Fruit fly (Drosophila melanogaster): ENCODE results near the gene Rpp14a.

Rpp14a gene

DNA sequence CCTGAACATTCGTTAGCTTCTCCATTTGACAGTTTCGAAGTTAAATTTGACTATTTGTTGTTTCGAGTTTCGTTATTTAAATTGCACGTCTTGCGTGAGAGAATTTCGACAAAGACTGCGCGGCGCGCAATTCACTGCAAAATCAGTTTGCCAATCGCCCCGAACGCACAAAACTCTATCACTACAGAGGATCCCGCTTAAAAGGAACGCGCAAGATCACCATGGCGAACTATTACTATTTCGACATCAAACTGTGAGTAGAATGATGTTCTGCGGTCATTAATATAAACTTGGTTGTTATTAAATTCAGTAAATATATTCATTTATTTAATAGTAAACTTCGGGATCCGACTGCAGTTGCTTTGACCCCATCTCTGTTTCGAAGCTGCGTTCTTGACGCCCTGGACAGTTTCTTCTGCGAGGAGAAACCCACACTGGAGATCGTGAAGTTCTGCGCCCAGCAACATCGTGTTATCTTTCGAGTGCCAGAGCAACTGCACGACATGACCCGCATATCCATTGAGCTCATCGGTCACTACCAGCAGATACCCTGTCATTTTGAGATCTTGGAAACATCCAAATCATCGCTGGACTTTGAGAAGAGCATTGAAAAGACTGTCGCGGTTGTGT is 629 bp upstream of the Rpp14a start, which contains the start of the genes Rpp14b and spn-A:
Rpp14b (plus strand) TSS at position 43 of the 630 bp plus-strand sequence.
spn-A (minus strand) TSS at position 123 of the 630 bp plus-strand sequence.
- TF ChIP-seq CG15710 (tag; optimal IDR thresholded peaks at IDR 0.05) (peak; percentile 43), CG13204 (GFP tag; optimal IDR thresholded peaks at IDR 0.05) (no peak), Ets98B (GFP tag; IDR thresholded peaks at IDR 0.05) (peak; percentile 39; the same call in 1 of the 2 replicates), CG8301 (tag; optimal IDR thresholded peaks at IDR 0.05) (no peak), CG12605 (GFP tag; IDR thresholded peaks at IDR 0.05) (no peak), Snoo (tag; optimal IDR thresholded peaks at IDR 0.05) (peak; percentile 15), CG10348 (GFP tag; IDR thresholded peaks at IDR 0.05) (no peak), Pif1A (GFP tag; optimal IDR thresholded peaks at IDR 0.05) (no peak), D1 (tag; optimal IDR thresholded peaks at IDR 0.05) (no peak), fd96Ca (GFP tag; IDR thresholded peaks at IDR 0.05) (peak; percentile 46; the same call in 1 of the 3 replicates), CG17806 (tag; optimal IDR thresholded peaks at IDR 0.05) (peak; percentile 21)

DNA sequence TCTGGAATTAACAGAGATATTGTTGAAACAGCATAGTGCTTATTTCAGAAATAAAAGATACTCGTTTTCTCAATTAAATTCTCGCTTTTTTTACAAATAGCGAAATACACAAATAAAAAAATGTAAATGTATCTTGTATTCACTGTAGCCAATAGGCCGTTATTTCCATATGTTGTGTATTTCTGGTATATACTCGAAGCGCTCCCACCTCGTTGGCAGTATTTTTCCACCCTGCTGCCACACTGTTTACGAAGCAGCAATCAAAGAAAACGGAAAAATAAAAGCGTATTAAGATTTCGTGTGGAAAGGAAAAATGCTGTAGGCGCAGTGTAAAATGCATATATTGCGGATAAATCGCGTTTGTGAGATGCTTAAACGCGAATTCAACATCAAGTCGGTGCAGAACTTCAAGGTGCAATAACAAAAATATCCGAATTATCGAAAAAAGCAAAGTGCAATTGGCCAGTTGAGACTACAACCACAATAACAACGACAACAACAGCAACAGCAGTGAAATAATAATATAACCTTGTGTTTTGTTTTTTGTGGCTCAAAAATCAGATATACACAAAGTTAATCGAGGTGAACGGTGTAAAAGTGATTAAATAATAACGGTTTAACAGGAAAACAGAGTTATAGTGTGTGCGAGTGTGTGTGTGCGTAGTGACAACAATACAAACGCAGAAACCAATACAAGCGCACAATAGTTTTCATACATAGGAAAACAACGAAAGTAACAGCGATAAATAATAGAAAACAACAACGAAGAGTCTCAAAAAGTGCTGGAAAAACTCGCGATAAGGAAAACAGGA is 1.6 kb downstream of the Rpp14a start, which contains the start of gene sima:
sima (plus strand) TSS at position 255 of the 812 bp plus-strand sequence.
- no peak for TF ChIP-seq fd96Ca (GFP tag; IDR thresholded peaks at IDR 0.05)
- no peak for TF ChIP-seq CG9948 (tag; optimal IDR thresholded peaks at IDR 0.05)
- TF ChIP-seq Pif1B (GFP tag; optimal IDR thresholded peaks at IDR 0.05), result no peak
- TF ChIP-seq CG13204 (GFP tag; optimal IDR thresholded peaks at IDR 0.05), result no peak
- no peak for TF ChIP-seq CG12605 (GFP tag; IDR thresholded peaks at IDR 0.05)
- peak; percentile 19 for TF ChIP-seq Snoo (tag; optimal IDR thresholded peaks at IDR 0.05)
- no peak for TF ChIP-seq EcR (GFP tag; optimal IDR thresholded peaks at IDR 0.05)
- TF ChIP-seq CG34367 (tag; optimal IDR thresholded peaks at IDR 0.05), result peak; percentile 8
- no peak for TF ChIP-seq CG8301 (tag; optimal IDR thresholded peaks at IDR 0.05)
- TF ChIP-seq Ets98B (GFP tag; IDR thresholded peaks at IDR 0.05), result peak; percentile 64
- no peak for TF ChIP-seq CG10348 (GFP tag; IDR thresholded peaks at IDR 0.05)
- no peak for TF ChIP-seq D1 (tag; optimal IDR thresholded peaks at IDR 0.05)
- TF ChIP-seq Pif1A (GFP tag; optimal IDR thresholded peaks at IDR 0.05), result peak; percentile 31
- TF ChIP-seq CG17806 (tag; optimal IDR thresholded peaks at IDR 0.05), result peak; percentile 21
- TF ChIP-seq CG4496 (GFP tag; IDR thresholded peaks at IDR 0.05), result 0 out of 3 replicates have a peak, but pooled peaks have one; percentile 8
- TF ChIP-seq rn (GFP tag; IDR thresholded peaks at IDR 0.05), result no peak
- no peak for TF ChIP-seq gl (tag; optimal IDR thresholded peaks at IDR 0.05)
- no peak for TF ChIP-seq CG15710 (tag; optimal IDR thresholded peaks at IDR 0.05)
- no peak for TF ChIP-seq CG14655 (GFP tag; optimal IDR thresholded peaks at IDR 0.05)
- TF ChIP-seq CG8159 (tag; optimal IDR thresholded peaks at IDR 0.05), result peak; percentile 23
- TF ChIP-seq CG32121 (GFP tag; IDR thresholded peaks at IDR 0.05), result no peak

DNA sequence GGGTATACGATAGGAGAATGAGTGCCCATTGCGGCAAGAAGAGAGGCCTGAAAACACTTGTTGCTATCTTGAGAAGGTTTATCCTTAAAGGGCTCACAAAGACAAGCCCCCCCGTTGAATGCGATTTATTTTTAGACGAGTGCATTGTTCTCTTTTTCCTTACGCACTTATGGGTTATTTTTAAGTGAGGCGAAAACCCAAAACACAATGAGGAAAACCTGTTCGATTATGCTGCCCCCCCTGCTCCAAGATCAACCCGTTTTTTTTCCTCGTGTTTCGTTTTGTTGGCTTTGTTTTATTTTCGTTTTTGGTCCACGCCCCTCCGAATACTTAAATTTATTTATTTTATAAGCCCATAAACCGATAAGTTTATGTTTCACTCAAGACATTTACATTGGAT is 3.3 kb downstream of the Rpp14a start:
- TF ChIP-seq CG8159 (tag; optimal IDR thresholded peaks at IDR 0.05), result peak; percentile 31
- TF ChIP-seq CG4496 (GFP tag; IDR thresholded peaks at IDR 0.05), result no peak
- no peak for TF ChIP-seq Snoo (tag; optimal IDR thresholded peaks at IDR 0.05)
- no peak for TF ChIP-seq CG34367 (tag; optimal IDR thresholded peaks at IDR 0.05)
- TF ChIP-seq CG14655 (GFP tag; optimal IDR thresholded peaks at IDR 0.05), result no peak
- TF ChIP-seq EcR (GFP tag; optimal IDR thresholded peaks at IDR 0.05), result peak; percentile 85
- no peak for TF ChIP-seq CG13204 (GFP tag; optimal IDR thresholded peaks at IDR 0.05)

DNA sequence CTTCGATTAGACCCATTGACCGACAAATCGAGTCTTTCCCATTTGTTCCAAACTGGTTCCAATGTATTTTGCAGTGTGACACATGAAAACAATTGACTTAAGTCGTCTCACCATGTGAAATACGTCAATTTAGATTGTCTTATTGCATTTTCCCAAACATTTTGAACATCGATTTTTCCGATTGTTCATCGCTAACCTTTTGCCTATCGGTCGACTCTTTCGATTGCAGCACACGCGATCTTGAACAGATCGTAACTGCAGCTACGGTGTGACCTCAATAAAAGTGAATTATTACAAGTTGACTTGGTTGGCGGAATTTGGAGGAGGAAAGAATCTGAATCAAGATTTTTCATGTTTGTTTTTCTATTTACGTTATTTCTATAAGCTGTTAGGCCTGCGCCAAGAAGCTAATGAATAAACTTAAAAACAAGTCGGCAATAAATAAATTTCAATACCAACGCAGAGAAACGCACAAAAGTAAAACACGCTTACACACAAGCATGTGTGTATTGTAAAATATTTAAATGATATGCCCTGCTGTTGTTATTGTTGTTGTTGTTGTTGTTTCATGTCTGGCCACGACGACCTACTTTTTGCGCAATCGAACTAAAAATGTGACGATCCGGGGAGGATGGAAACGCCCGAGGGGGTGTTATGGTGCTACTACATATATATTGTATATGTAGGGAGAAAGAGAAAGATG is 3.9 kb downstream of the Rpp14a start:
- no peak for TF ChIP-seq CG14655 (GFP tag; optimal IDR thresholded peaks at IDR 0.05)
- TF ChIP-seq D1 (tag; optimal IDR thresholded peaks at IDR 0.05), result no peak
- no peak for TF ChIP-seq CG13204 (GFP tag; optimal IDR thresholded peaks at IDR 0.05)
- TF ChIP-seq CG15710 (tag; optimal IDR thresholded peaks at IDR 0.05), result no peak
- no peak for TF ChIP-seq CG9948 (tag; optimal IDR thresholded peaks at IDR 0.05)
- no peak for TF ChIP-seq CG8159 (tag; optimal IDR thresholded peaks at IDR 0.05)
- TF ChIP-seq CG4496 (GFP tag; IDR thresholded peaks at IDR 0.05), result no peak; the same call in 2 of the 3 replicates
- TF ChIP-seq Ets98B (GFP tag; IDR thresholded peaks at IDR 0.05), result no peak
- TF ChIP-seq CG12605 (GFP tag; IDR thresholded peaks at IDR 0.05), result no peak
- no peak for TF ChIP-seq CG34367 (tag; optimal IDR thresholded peaks at IDR 0.05)
- TF ChIP-seq Snoo (tag; optimal IDR thresholded peaks at IDR 0.05), result no peak
- no peak for TF ChIP-seq CG17806 (tag; optimal IDR thresholded peaks at IDR 0.05)
- no peak for TF ChIP-seq rn (GFP tag; IDR thresholded peaks at IDR 0.05)
- no peak for TF ChIP-seq CG8301 (tag; optimal IDR thresholded peaks at IDR 0.05)
- no peak for TF ChIP-seq fd96Ca (GFP tag; IDR thresholded peaks at IDR 0.05)
- TF ChIP-seq Pif1B (GFP tag; optimal IDR thresholded peaks at IDR 0.05), result no peak
- TF ChIP-seq CG32121 (GFP tag; IDR thresholded peaks at IDR 0.05), result no peak
- TF ChIP-seq CG10348 (GFP tag; IDR thresholded peaks at IDR 0.05), result no peak

DNA sequence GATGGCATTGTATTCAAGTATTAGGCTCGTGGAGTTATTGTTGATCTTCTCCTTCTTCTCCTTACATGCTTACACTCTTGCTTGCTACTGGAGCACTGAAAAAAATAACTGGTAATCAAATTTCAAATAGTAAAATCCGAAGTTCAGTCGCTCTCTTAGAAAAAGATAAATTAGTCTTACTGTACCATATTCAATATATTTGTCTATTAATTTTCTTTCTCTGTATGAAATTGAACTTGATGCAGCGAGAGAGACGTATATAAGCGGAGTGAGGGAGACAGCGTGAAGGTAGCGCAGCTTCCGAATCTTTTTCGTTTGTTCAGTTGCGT is 4.5 kb downstream of the Rpp14a start:
- TF ChIP-seq CG4496 (GFP tag; IDR thresholded peaks at IDR 0.05), result peak; percentile 96
- TF ChIP-seq fd96Ca (GFP tag; IDR thresholded peaks at IDR 0.05), result peak; percentile 92
- TF ChIP-seq CG8301 (tag; optimal IDR thresholded peaks at IDR 0.05), result peak; percentile 87
- peak; percentile 94 for TF ChIP-seq CG32121 (GFP tag; IDR thresholded peaks at IDR 0.05)
- TF ChIP-seq D1 (tag; optimal IDR thresholded peaks at IDR 0.05), result peak; percentile 83
- TF ChIP-seq CG8159 (tag; optimal IDR thresholded peaks at IDR 0.05), result peak; percentile 94
- TF ChIP-seq CG13204 (GFP tag; optimal IDR thresholded peaks at IDR 0.05), result peak; percentile 67
- peak; percentile 95 for TF ChIP-seq Snoo (tag; optimal IDR thresholded peaks at IDR 0.05)
- TF ChIP-seq Pif1B (GFP tag; optimal IDR thresholded peaks at IDR 0.05), result peak; percentile 96
- TF ChIP-seq Pif1A (GFP tag; optimal IDR thresholded peaks at IDR 0.05), result peak; percentile 95
- peak; percentile 41 for TF ChIP-seq EcR (GFP tag; optimal IDR thresholded peaks at IDR 0.05)
- peak; percentile 85 for TF ChIP-seq gl (tag; optimal IDR thresholded peaks at IDR 0.05)
- TF ChIP-seq CG14655 (GFP tag; optimal IDR thresholded peaks at IDR 0.05), result peak; percentile 83
- TF ChIP-seq CG10348 (GFP tag; IDR thresholded peaks at IDR 0.05), result peak; percentile 40; the same call in 1 of the 2 replicates
- TF ChIP-seq CG12605 (GFP tag; IDR thresholded peaks at IDR 0.05), result peak; percentile 92
- peak; percentile 86 for TF ChIP-seq CG9948 (tag; optimal IDR thresholded peaks at IDR 0.05)
- TF ChIP-seq CG34367 (tag; optimal IDR thresholded peaks at IDR 0.05), result peak; percentile 81
- TF ChIP-seq CG17806 (tag; optimal IDR thresholded peaks at IDR 0.05), result peak; percentile 95
- peak; percentile 89 for TF ChIP-seq CG15710 (tag; optimal IDR thresholded peaks at IDR 0.05)
- peak; percentile 91 for TF ChIP-seq rn (GFP tag; IDR thresholded peaks at IDR 0.05)
- TF ChIP-seq Ets98B (GFP tag; IDR thresholded peaks at IDR 0.05), result peak; percentile 96

Measured in whole organism, pupa.